Fruit fly (Drosophila melanogaster): ENCODE measurements around the gene CG10809.

DNA sequence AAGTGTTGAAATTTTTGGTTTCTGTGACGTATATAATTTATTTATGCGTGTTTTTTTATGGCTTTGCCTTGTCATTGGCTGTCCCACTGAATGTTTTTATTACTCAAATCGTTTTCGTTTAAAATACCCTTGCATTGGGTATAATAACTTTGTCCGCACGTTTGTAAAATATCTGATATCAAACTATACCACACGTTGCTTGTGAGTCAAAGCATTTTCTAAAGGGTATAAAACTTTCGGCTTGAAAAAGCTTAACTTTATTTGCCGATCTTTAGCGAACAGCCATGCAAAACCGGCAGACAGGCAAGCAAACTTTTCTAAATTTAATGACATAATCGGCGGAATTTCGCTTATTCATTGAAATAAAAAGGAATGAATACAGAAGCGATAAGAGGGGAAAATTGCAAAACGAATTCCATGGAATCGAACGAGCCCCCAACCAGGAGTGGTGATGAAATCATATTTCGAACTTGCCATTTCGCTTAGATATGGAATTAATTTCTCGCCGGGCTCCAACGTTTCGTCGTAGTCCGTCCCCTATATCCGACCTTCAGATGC is 12.2 kb downstream of the CG10809 start:
- TF ChIP-seq pan (optimal IDR thresholded peaks at IDR 0.05) (no peak), psq (optimal IDR thresholded peaks at IDR 0.05) (no peak), usp (GFP tag; optimal IDR thresholded peaks at IDR 0.05) (no peak), Dll (optimal IDR thresholded peaks at IDR 0.05) (no peak)

All from whole organism.